In the genomic region with DNA sequence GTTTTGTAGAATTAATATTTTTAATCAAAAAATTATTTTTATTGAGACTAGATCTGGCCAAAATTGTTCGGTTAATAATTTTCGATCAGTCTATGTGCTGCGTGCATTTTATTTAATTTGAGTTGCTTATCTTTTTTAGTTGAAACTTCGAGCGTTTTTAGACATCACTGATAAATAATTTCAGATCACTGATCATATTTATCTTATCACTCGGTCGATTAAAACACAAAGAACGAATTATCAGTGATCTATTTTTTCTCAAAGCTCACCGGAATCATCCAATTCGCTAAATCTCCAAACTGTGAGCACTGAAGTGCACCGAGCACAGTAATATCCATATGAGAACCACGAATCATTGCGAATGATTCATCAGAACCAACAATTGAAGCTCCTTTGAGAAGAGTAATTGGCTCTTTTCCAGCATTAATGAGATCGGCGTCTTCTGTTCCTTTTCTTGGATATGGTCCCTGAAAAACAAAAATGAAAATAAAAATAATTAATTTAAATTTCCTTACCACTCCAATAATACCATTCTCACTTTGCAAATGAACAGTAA, we compare ENCODE assay signal across 6 worm cellular contexts.
TF ChIP-seq lines count a peak whose summit lies in the region.

No protein-coding gene starts in this region.

TF ChIP-seq in whole organism, L1 larva, 84 proteins besides CTCF, POLR2A, EP300 and RAD21 (continues in another document):
- TF ChIP-seq nhr-85 (tag; lab: Kevin White, UChicago) (peak; percentile 37), Y116A8C.19 (tag; optimal IDR thresholded peaks at IDR 0.05; lab: Kevin White, UChicago; ENCODE audit: borderline replicate concordance) (no peak), lin-15B (tag; optimal IDR thresholded peaks at IDR 0.05; lab: Kevin White, UChicago) (no peak), elt-2 (tag; optimal IDR thresholded peaks at IDR 0.05; lab: Kevin White, UChicago) (peak; percentile 63), nhr-19 (GFP tag; conservative IDR thresholded peaks at IDR 0.05; lab: Robert Waterston, UW) (peak; percentile 19; the same call in 1 of the 2 replicates), ama-1 (optimal IDR thresholded peaks at IDR 0.05; lab: Kevin White, UChicago) (peak; percentile 54), lin-35 (GFP tag; optimal IDR thresholded peaks at IDR 0.05; lab: Kevin White, UChicago) (peak in 1 of 2 experiments; percentile 11), nhr-90 (tag; optimal IDR thresholded peaks at IDR 0.05; lab: Kevin White, UChicago; ENCODE audit: poor library complexity) (no peak), rnt-1 (tag; optimal IDR thresholded peaks at IDR 0.05; lab: Kevin White, UChicago) (peak; percentile 0), efl-1 (optimal IDR thresholded peaks at IDR 0.05; lab: Kevin White, UChicago) (no peak), efl-1 (GFP tag; optimal IDR thresholded peaks at IDR 0.05 in 1 of 2; lab: Kevin White, UChicago) (peak in 1 of 2 experiments; percentile 57), lin-14 (GFP tag; optimal IDR thresholded peaks at IDR 0.05; lab: Kevin White, UChicago) (no peak), nhr-71 (tag; optimal IDR thresholded peaks at IDR 0.05; lab: Kevin White, UChicago) (peak; percentile 70)

TF ChIP-seq in whole organism, L2 larva, 48 proteins besides CTCF, POLR2A, EP300 and RAD21:
- TF ChIP-seq fos-1 (tag; optimal IDR thresholded peaks at IDR 0.05; lab: Kevin White, UChicago), result peak; percentile 43
- no peak for TF ChIP-seq egl-27 (tag; optimal IDR thresholded peaks at IDR 0.05; lab: Kevin White, UChicago)
- peak; percentile 47 for TF ChIP-seq crh-2 (tag; optimal IDR thresholded peaks at IDR 0.05; lab: Kevin White, UChicago)
- TF ChIP-seq sma-9 (GFP tag; optimal IDR thresholded peaks at IDR 0.05; lab: Kevin White, UChicago), result peak; percentile 32
- TF ChIP-seq sma-9 (tag; optimal IDR thresholded peaks at IDR 0.05; lab: Kevin White, UChicago), result no peak
TF ChIP-seq in whole organism, L2 larva: peak in this region for 3.

TF ChIP-seq in whole organism, L3 larva, 47 proteins besides CTCF, POLR2A, EP300 and RAD21:
- TF ChIP-seq ama-1 (optimal IDR thresholded peaks at IDR 0.05; lab: Kevin White, UChicago) (peak; percentile 37), lin-39 (tag; optimal IDR thresholded peaks at IDR 0.05; lab: Kevin White, UChicago) (no peak), hmg-11 (tag; optimal IDR thresholded peaks at IDR 0.05; lab: Kevin White, UChicago) (no peak), nhr-12 (tag; optimal IDR thresholded peaks at IDR 0.05; lab: Kevin White, UChicago) (no peak), elt-2 (tag; optimal IDR thresholded peaks at IDR 0.05; lab: Kevin White, UChicago) (peak; percentile 83), ceh-28 (tag; optimal IDR thresholded peaks at IDR 0.05; lab: Kevin White, UChicago) (no peak), nhr-237 (tag; optimal IDR thresholded peaks at IDR 0.05; lab: Kevin White, UChicago) (no peak), pha-4 (tag; optimal IDR thresholded peaks at IDR 0.05; lab: Kevin White, UChicago) (peak; percentile 38), pqm-1 (tag; optimal IDR thresholded peaks at IDR 0.05; lab: Kevin White, UChicago) (peak; percentile 82)
TF ChIP-seq in whole organism, L3 larva: peak in this region for 4.

TF ChIP-seq in whole organism, L4 larva, 104 proteins besides CTCF, POLR2A, EP300 and RAD21:
- TF ChIP-seq nhr-25 (tag; optimal IDR thresholded peaks at IDR 0.05; lab: Kevin White, UChicago; ENCODE audit: borderline replicate concordance, insufficient read depth), result peak; percentile 16
- peak; percentile 26 for TF ChIP-seq duxl-1 (tag; optimal IDR thresholded peaks at IDR 0.05; lab: Kevin White, UChicago; ENCODE audit: poor library complexity)
- TF ChIP-seq lin-15B (tag; optimal IDR thresholded peaks at IDR 0.05; lab: Kevin White, UChicago), result no peak
- TF ChIP-seq hlh-11 (tag; optimal IDR thresholded peaks at IDR 0.05; lab: Kevin White, UChicago), result peak; percentile 32
- TF ChIP-seq mep-1 (tag; optimal IDR thresholded peaks at IDR 0.05; lab: Kevin White, UChicago), result peak; percentile 43
- TF ChIP-seq nhr-10 (tag; optimal IDR thresholded peaks at IDR 0.05; lab: Kevin White, UChicago), result peak; percentile 3
- no peak for TF ChIP-seq lin-38 (GFP tag; IDR thresholded peaks at IDR 0.05; lab: Robert Waterston, UW)
- 0 out of 2 replicates have a peak, but pooled peaks have one; percentile 8 for TF ChIP-seq madf-9 (GFP tag; conservative IDR thresholded peaks at IDR 0.05; lab: Robert Waterston, UW)
- peak; percentile 68 for TF ChIP-seq dve-1 (tag; optimal IDR thresholded peaks at IDR 0.05; lab: Kevin White, UChicago; ENCODE audit: insufficient read depth)
- TF ChIP-seq pqm-1 (tag; optimal IDR thresholded peaks at IDR 0.05; lab: Kevin White, UChicago), result peak; percentile 53
- no peak for TF ChIP-seq daf-16 (GFP tag; optimal IDR thresholded peaks at IDR 0.05; lab: Kevin White, UChicago)
- peak; percentile 56 for TF ChIP-seq daf-16 (tag; optimal IDR thresholded peaks at IDR 0.05; lab: Kevin White, UChicago)
- no peak for TF ChIP-seq nhr-41 (GFP tag; IDR thresholded peaks at IDR 0.05; lab: Robert Waterston, UW)
- TF ChIP-seq mes-2 (tag; optimal IDR thresholded peaks at IDR 0.05; lab: Kevin White, UChicago; ENCODE audit: poor library complexity, severe bottlenecking), result no peak
- peak; percentile 64 for TF ChIP-seq dmd-6 (GFP tag; IDR thresholded peaks at IDR 0.05; lab: Robert Waterston, UW)
- TF ChIP-seq nhr-28 (tag; optimal IDR thresholded peaks at IDR 0.05; lab: Kevin White, UChicago), result peak; percentile 1

TF ChIP-seq in whole organism, late embryonic, 69 proteins besides CTCF, POLR2A, EP300 and RAD21:
- TF ChIP-seq odd-2 (tag; optimal IDR thresholded peaks at IDR 0.05; lab: Kevin White, UChicago) (no peak), pros-1 (tag; optimal IDR thresholded peaks at IDR 0.05; lab: Kevin White, UChicago) (no peak), nhr-232 (tag; optimal IDR thresholded peaks at IDR 0.05; lab: Kevin White, UChicago) (no peak), npax-4 (tag; optimal IDR thresholded peaks at IDR 0.05; lab: Kevin White, UChicago) (no peak), elt-2 (tag; optimal IDR thresholded peaks at IDR 0.05; lab: Kevin White, UChicago) (peak; percentile 61), unc-42 (tag; optimal IDR thresholded peaks at IDR 0.05; lab: Kevin White, UChicago) (no peak), ref-2 (tag; optimal IDR thresholded peaks at IDR 0.05; lab: Kevin White, UChicago) (no peak)

TF ChIP-seq in whole organism, young adult, 124 proteins besides CTCF, POLR2A, EP300 and RAD21:
- TF ChIP-seq nfyb-1 (GFP tag; IDR thresholded peaks at IDR 0.05; lab: Robert Waterston, UW) (0 out of 2 replicates have a peak, but pooled peaks have one; percentile 11), lin-35 (GFP tag; optimal IDR thresholded peaks at IDR 0.05; lab: Kevin White, UChicago) (no peak), nhr-80 (tag; optimal IDR thresholded peaks at IDR 0.05; lab: Kevin White, UChicago) (peak; percentile 6)
